Worm (Caenorhabditis elegans): ENCODE results near the gene Y57G11A.4.
"Not testable (repeated sequence)": the region's sequence is repeated elsewhere in the genome, so short reads cannot be mapped to it uniquely, and the experiment has no call there.

Gene Y57G11A.4

ce11 chrIV:14512405-14512804 is 30.3 kb downstream of the Y57G11A.4 start, which contains the start of gene Y57G11A.5:
Y57G11A.5 (minus strand) TSS chrIV:14512505.
- TF ChIP-seq efl-3 (GFP tag; optimal IDR thresholded peaks at IDR 0.05) (no peak), lsy-2 (tag; optimal IDR thresholded peaks at IDR 0.05) (no peak), nhr-11 (tag; optimal IDR thresholded peaks at IDR 0.05) (no peak), elt-3 (tag; optimal IDR thresholded peaks at IDR 0.05) (no peak), unc-86 (tag; optimal IDR thresholded peaks at IDR 0.05) (no peak)

ce11 chrIV:14515162-14515561 is 33.1 kb downstream of the Y57G11A.4 start:
- TF ChIP-seq nhr-76 (tag; optimal IDR thresholded peaks at IDR 0.05) = no peak
- no peak for TF ChIP-seq isw-1 (GFP tag; IDR thresholded peaks at IDR 0.05)
- no peak for TF ChIP-seq snu-23 (GFP tag; optimal IDR thresholded peaks at IDR 0.05)
- no peak for TF ChIP-seq aly-2 (tag; optimal IDR thresholded peaks at IDR 0.05)
- no peak for TF ChIP-seq C04F5.9 (tag; optimal IDR thresholded peaks at IDR 0.05)
- no peak for TF ChIP-seq egl-27 (tag; optimal IDR thresholded peaks at IDR 0.05)
- TF ChIP-seq vab-15 (tag; optimal IDR thresholded peaks at IDR 0.05) = no peak
- no peak for TF ChIP-seq nhr-28 (tag; optimal IDR thresholded peaks at IDR 0.05)
- no peak for TF ChIP-seq sox-4 (tag; optimal IDR thresholded peaks at IDR 0.05)
- TF ChIP-seq mdl-1 (tag; optimal IDR thresholded peaks at IDR 0.05) = no peak
- TF ChIP-seq zag-1 (tag; optimal IDR thresholded peaks at IDR 0.05) = no peak
- TF ChIP-seq ama-1 (optimal IDR thresholded peaks at IDR 0.05) = no peak
- no peak for TF ChIP-seq skn-1 (tag; optimal IDR thresholded peaks at IDR 0.05)
- TF ChIP-seq dpl-1 (GFP tag; optimal IDR thresholded peaks at IDR 0.05) = no peak
- TF ChIP-seq F16B12.6 (tag; optimal IDR thresholded peaks at IDR 0.05) = no peak
- TF ChIP-seq sup-37 (GFP tag; optimal IDR thresholded peaks at IDR 0.05) = no peak
- TF ChIP-seq nhr-85 (tag) = no peak
- no peak for TF ChIP-seq lin-14 (GFP tag; optimal IDR thresholded peaks at IDR 0.05)
- TF ChIP-seq ceh-63 (GFP tag; optimal IDR thresholded peaks at IDR 0.05) = no peak

- TF ChIP-seq isw-1 (GFP tag; IDR thresholded peaks at IDR 0.05) = no peak
- TF ChIP-seq efl-1 (optimal IDR thresholded peaks at IDR 0.05) = no peak
- peak in 1 of 2 experiments; percentile 51 for TF ChIP-seq efl-1 (GFP tag; optimal IDR thresholded peaks at IDR 0.05 in 1 of 2)
- no peak for TF ChIP-seq mep-1 (tag; optimal IDR thresholded peaks at IDR 0.05)
- no peak for TF ChIP-seq elt-2 (tag; optimal IDR thresholded peaks at IDR 0.05)
- no peak for TF ChIP-seq nhr-77 (tag; optimal IDR thresholded peaks at IDR 0.05)
Measured at ce11 chrIV:14519423-14519822, 37.3 kb downstream of the Y57G11A.4 start, which contains the start of the genes Y57G11A.2 and T27E7.1. Y57G11A.2 (minus strand) TSS chrIV:14519523. T27E7.1 (plus strand) TSS chrIV:14519759.

- TF ChIP-seq lin-39 (tag; optimal IDR thresholded peaks at IDR 0.05) (no peak), ceh-82 (tag; optimal IDR thresholded peaks at IDR 0.05) (no peak), zip-4 (GFP tag; optimal IDR thresholded peaks at IDR 0.05) (no peak)
Measured at ce11 chrIV:14523568-14523967, 41.5 kb downstream of the Y57G11A.4 start, which contains the start of gene srh-63. srh-63 (plus strand) TSS chrIV:14523868.

- not testable (repeated sequence) for TF ChIP-seq efl-1 (optimal IDR thresholded peaks at IDR 0.05)
- peak in 1 of 2 experiments; percentile 57 for TF ChIP-seq efl-1 (GFP tag; optimal IDR thresholded peaks at IDR 0.05 in 1 of 2)
Measured at ce11 chrIV:14525272-14526162, 43.4 kb downstream of the Y57G11A.4 start.

- no peak for TF ChIP-seq sox-4 (tag; optimal IDR thresholded peaks at IDR 0.05)
- no peak for TF ChIP-seq nhr-90 (tag; optimal IDR thresholded peaks at IDR 0.05; ENCODE audit: poor library complexity)
Measured at ce11 chrIV:14528718-14529117, 46.6 kb downstream of the Y57G11A.4 start, which contains the start of gene T27E7.3. T27E7.3 (plus strand) TSS chrIV:14529018.
